Worm (Caenorhabditis elegans) whole organism, L1 larva: Measurements from ENCODE around the gene sod-1.
A peak's percentile ranks its signal among the peaks of the same experiment; 100 is the strongest.

Source experiments
- C04F5.9 ChIP-seq: sonication (generic microtip); optimal IDR thresholded peaks from 2 replicates; lab custom pipeline; 2016; ENCODE audit warnings: missing genetic modification characterization, missing compliant biosample characterization
- C34B4.2 ChIP-seq: sonication (generic microtip); optimal IDR thresholded peaks from 2 replicates; lab custom pipeline; 2017; ENCODE audit warnings: mild to moderate bottlenecking, missing genetic modification characterization, missing compliant biosample characterization
- aha-1 ChIP-seq: fragments of 150-350 bp; optimal IDR thresholded peaks from 2 replicates; lab custom pipeline; 2014; ENCODE audit warnings: missing biosample characterization, missing genetic modification characterization
- aly-2 ChIP-seq: fragments of 150-350 bp; optimal IDR thresholded peaks from 2 replicates; lab custom pipeline; 2014; ENCODE audit warnings: missing biosample characterization, missing genetic modification characterization
- ama-1 ChIP-seq: fragments of 150-350 bp; optimal IDR thresholded peaks from 2 replicates; lab custom pipeline; 2014
- ceh-63 ChIP-seq: fragments of 200-800 bp; sonication (Bioruptor generic); optimal IDR thresholded peaks from 2 replicates; lab custom pipeline; 2018; ENCODE audit warnings: mild to moderate bottlenecking, missing genetic modification characterization, missing compliant biosample characterization
- ceh-8 ChIP-seq: fragments of 200-800 bp; sonication (Bioruptor generic); optimal IDR thresholded peaks from 2 replicates; lab custom pipeline; 2018; ENCODE audit warnings: mild to moderate bottlenecking, missing genetic modification characterization, moderate library complexity, missing compliant biosample characterization
- ceh-82 ChIP-seq, 3 experiments: fragments of 150-350 bp in 1 of 3; sonication (generic microtip) in 2 of 3; optimal IDR thresholded peaks; 2 replicates each; lab custom pipeline; 2014 to 2017; ENCODE audit warnings: missing biosample characterization in 3 of 3, missing genetic modification characterization in 3 of 3
- ces-1 ChIP-seq: fragments of 150-350 bp; optimal IDR thresholded peaks from 2 replicates; lab custom pipeline; 2014; ENCODE audit warnings: missing biosample characterization, missing genetic modification reagents, missing genetic modification characterization
- efl-1 ChIP-seq, 4 experiments: fragments of 150-350 bp; optimal IDR thresholded peaks in 3 of 4; peaks in 1 of 4; 1 replicate in 1 of 4; 2 replicates in 3 of 4; lab custom pipeline; 2014; ENCODE audit warnings: missing biosample characterization in 2 of 4, missing genetic modification characterization in 2 of 4, missing genetic modification reagents in 2 of 4
- efl-3 ChIP-seq: fragments of 200-800 bp; sonication (Bioruptor generic); optimal IDR thresholded peaks from 2 replicates; lab custom pipeline; 2018; ENCODE audit warnings: mild to moderate bottlenecking, missing genetic modification characterization, missing compliant biosample characterization
- egl-27 ChIP-seq, 2 experiments: fragments of 150-350 bp in 1 of 2; sonication (generic microtip); optimal IDR thresholded peaks; 3 replicates each; lab custom pipeline; 2017 to 2018; ENCODE audit warnings: missing biosample characterization in 2 of 2, missing genetic modification characterization in 2 of 2, missing genetic modification reagents in 2 of 2
- elt-2 ChIP-seq: sonication (generic microtip); optimal IDR thresholded peaks from 2 replicates; lab custom pipeline; 2016; ENCODE audit warnings: missing genetic modification characterization, mild to moderate bottlenecking, inconsistent platforms, missing compliant biosample characterization, missing genetic modification reagents
- fkh-10 ChIP-seq: sonication (generic microtip); optimal IDR thresholded peaks from 2 replicates; lab custom pipeline; 2017; ENCODE audit warnings: missing biosample characterization, missing genetic modification reagents, missing genetic modification characterization
- fkh-8 ChIP-seq: sonication (generic microtip); optimal IDR thresholded peaks from 2 replicates; lab custom pipeline; 2016; ENCODE audit warnings: mild to moderate bottlenecking, missing genetic modification characterization, missing compliant biosample characterization
- grh-1 ChIP-seq: fragments of 200-800 bp; sonication (Bioruptor generic); IDR thresholded peaks from 2 replicates; pipeline ENCODE4 v1.3.6; 2022; ENCODE audit warnings: missing genetic modification reagents, missing genetic modification characterization, missing compliant biosample characterization
- hpl-2 ChIP-seq: fragments of 150-350 bp; optimal IDR thresholded peaks from 2 replicates; lab custom pipeline; 2014; ENCODE audit warnings: missing biosample characterization, missing genetic modification reagents, missing genetic modification characterization
- irx-1 ChIP-seq: sonication (generic microtip); optimal IDR thresholded peaks from 2 replicates; lab custom pipeline; 2016; ENCODE audit warnings: missing genetic modification characterization, missing compliant biosample characterization
- lin-13 ChIP-seq: fragments of 150-350 bp; optimal IDR thresholded peaks from 2 replicates; lab custom pipeline; 2014; ENCODE audit warnings: missing biosample characterization, missing genetic modification reagents, missing genetic modification characterization
- lin-15B ChIP-seq: fragments of 150-350 bp; sonication (generic microtip); optimal IDR thresholded peaks from 3 replicates; lab custom pipeline; 2014; ENCODE audit warnings: missing biosample characterization, missing genetic modification characterization
- lin-35 ChIP-seq, 2 experiments: fragments of 150-350 bp; optimal IDR thresholded peaks; 2 replicates each; lab custom pipeline; 2014; ENCODE audit warnings: missing biosample characterization in 2 of 2, missing genetic modification characterization in 2 of 2, missing genetic modification reagents in 2 of 2
- lsy-2 ChIP-seq, 2 experiments: fragments of 150-350 bp; optimal IDR thresholded peaks; 2 replicates each; lab custom pipeline; 2014; ENCODE audit warnings: missing biosample characterization in 2 of 2, missing genetic modification characterization in 2 of 2
- mab-9 ChIP-seq: fragments of 200-800 bp; sonication (Bioruptor generic); IDR thresholded peaks from 2 replicates; pipeline ENCODE4 v1.3.6; 2022; ENCODE audit warnings: missing genetic modification reagents, missing genetic modification characterization, missing compliant biosample characterization
- mef-2 ChIP-seq: fragments of 150-350 bp; optimal IDR thresholded peaks from 2 replicates; lab custom pipeline; 2014; ENCODE audit warnings: missing biosample characterization, missing genetic modification characterization
- nhr-11 ChIP-seq: fragments of 150-350 bp; optimal IDR thresholded peaks from 2 replicates; lab custom pipeline; 2014; ENCODE audit warnings: missing biosample characterization, missing genetic modification characterization
- nhr-12 ChIP-seq: sonication (generic microtip); optimal IDR thresholded peaks from 2 replicates; lab custom pipeline; 2017; ENCODE audit warnings: missing biosample characterization, missing genetic modification characterization
- nhr-20 ChIP-seq: sonication (generic microtip); optimal IDR thresholded peaks from 2 replicates; lab custom pipeline; 2016; ENCODE audit warnings: mild to moderate bottlenecking, missing genetic modification characterization, missing compliant biosample characterization
- nhr-28 ChIP-seq: fragments of 150-350 bp; optimal IDR thresholded peaks from 2 replicates; lab custom pipeline; 2014; ENCODE audit warnings: missing biosample characterization, missing genetic modification characterization
- nhr-47 ChIP-seq: sonication (generic microtip); optimal IDR thresholded peaks from 2 replicates; lab custom pipeline; 2016; ENCODE audit warnings: mild to moderate bottlenecking, missing genetic modification characterization, moderate library complexity, missing compliant biosample characterization
- nhr-71 ChIP-seq: sonication (generic microtip); optimal IDR thresholded peaks from 2 replicates; lab custom pipeline; 2016; ENCODE audit warnings: mild to moderate bottlenecking, missing genetic modification characterization, moderate library complexity, missing compliant biosample characterization
- nhr-77 ChIP-seq: fragments of 150-350 bp; optimal IDR thresholded peaks from 2 replicates; lab custom pipeline; 2014; ENCODE audit warnings: missing biosample characterization, missing genetic modification characterization
- nhr-84 ChIP-seq: sonication (generic microtip); optimal IDR thresholded peaks from 2 replicates; lab custom pipeline; 2017; ENCODE audit warnings: missing biosample characterization, missing genetic modification characterization
- nhr-85 ChIP-seq: sonication (generic microtip); peaks from one replicate; lab custom pipeline; 2016; ENCODE audit warnings: missing genetic modification characterization, inconsistent platforms, missing compliant biosample characterization
- nhr-90 ChIP-seq: sonication (generic microtip); optimal IDR thresholded peaks from 2 replicates; lab custom pipeline; 2016; ENCODE audit warnings: mild to moderate bottlenecking, missing genetic modification characterization, missing compliant biosample characterization; ENCODE audit not compliant: poor library complexity
- rnt-1 ChIP-seq: sonication (generic microtip); optimal IDR thresholded peaks from 2 replicates; lab custom pipeline; 2016; ENCODE audit warnings: mild to moderate bottlenecking, missing genetic modification characterization, moderate library complexity, missing compliant biosample characterization
- skn-1 ChIP-seq: fragments of 150-350 bp; optimal IDR thresholded peaks from 2 replicates; lab custom pipeline; 2014; ENCODE audit warnings: missing biosample characterization, missing genetic modification characterization
- snu-23 ChIP-seq: sonication (generic microtip); optimal IDR thresholded peaks from 2 replicates; lab custom pipeline; 2016; ENCODE audit warnings: missing genetic modification characterization, missing compliant biosample characterization
- sox-4 ChIP-seq: sonication (generic microtip); optimal IDR thresholded peaks from 2 replicates; lab custom pipeline; 2016; ENCODE audit warnings: missing genetic modification characterization, missing compliant biosample characterization
- sptf-1 ChIP-seq: fragments of 150-350 bp; optimal IDR thresholded peaks from 2 replicates; lab custom pipeline; 2014; ENCODE audit warnings: missing biosample characterization, missing genetic modification characterization
- swsn-7 ChIP-seq: sonication (generic microtip); optimal IDR thresholded peaks from 2 replicates; lab custom pipeline; 2016; ENCODE audit warnings: missing genetic modification characterization, missing compliant biosample characterization
- tbx-2 ChIP-seq: sonication (generic microtip); optimal IDR thresholded peaks from 2 replicates; lab custom pipeline; 2016; ENCODE audit warnings: missing genetic modification characterization, missing compliant biosample characterization
- tlp-1 ChIP-seq: fragments of 150-350 bp; optimal IDR thresholded peaks from 2 replicates; lab custom pipeline; 2014; ENCODE audit warnings: missing biosample characterization, missing genetic modification characterization
- unc-30 ChIP-seq: sonication (generic microtip); optimal IDR thresholded peaks from 2 replicates; lab custom pipeline; 2017; ENCODE audit warnings: missing biosample characterization, missing genetic modification characterization
- unc-62 ChIP-seq: fragments of 150-350 bp; optimal IDR thresholded peaks from 2 replicates; lab custom pipeline; 2014; ENCODE audit warnings: missing biosample characterization, missing genetic modification reagents, missing genetic modification characterization
- unc-86 ChIP-seq: sonication (generic microtip); optimal IDR thresholded peaks from 2 replicates; lab custom pipeline; 2016; ENCODE audit warnings: missing genetic modification characterization, missing compliant biosample characterization
- zag-1 ChIP-seq: fragments of 150-350 bp; optimal IDR thresholded peaks from 2 replicates; lab custom pipeline; 2014; ENCODE audit warnings: missing biosample characterization, missing genetic modification characterization
- zip-4 ChIP-seq: fragments of 200-800 bp; sonication (Bioruptor generic); optimal IDR thresholded peaks from 2 replicates; lab custom pipeline; 2018; ENCODE audit warnings: mild to moderate bottlenecking, missing genetic modification characterization, moderate library complexity, missing compliant biosample characterization
- ztf-4 ChIP-seq: fragments of 150-350 bp; optimal IDR thresholded peaks from 2 replicates; lab custom pipeline; 2014; ENCODE audit warnings: missing biosample characterization, missing genetic modification characterization

sod-1 gene

DNA sequence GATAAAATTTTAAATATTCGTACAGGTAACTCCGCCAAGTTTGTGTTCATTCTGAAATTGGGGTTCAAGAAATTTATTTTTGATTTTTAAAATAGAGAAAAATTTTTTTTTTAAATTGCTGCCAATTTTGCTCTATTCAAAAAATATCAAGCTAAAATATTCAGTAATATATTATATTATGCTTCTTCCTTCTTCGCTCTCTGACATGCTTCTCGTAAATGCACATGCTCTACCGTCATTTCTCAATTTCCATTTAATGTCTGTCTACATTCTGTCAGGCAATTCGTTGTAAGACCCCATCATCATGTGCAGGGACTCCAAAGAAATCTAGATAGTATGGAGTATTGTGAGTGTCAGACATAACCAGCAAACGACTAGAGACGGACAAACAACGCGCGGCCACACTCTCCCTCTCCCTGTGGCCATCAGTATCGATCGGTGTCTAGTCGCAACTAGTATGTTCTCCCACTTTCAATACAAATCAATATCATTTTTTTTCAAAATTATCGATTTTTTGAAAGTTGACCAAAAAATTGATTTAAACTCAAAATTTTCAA, 22.4 kb downstream of the sod-1 start, which contains the start of the genes malt-1 and ceh-38 (continued):
- peak; percentile 84 for TF ChIP-seq fkh-10 (GFP tag; lab: Kevin White, UChicago)
- TF ChIP-seq grh-1 (GFP tag; lab: Robert Waterston, UW) = peak; percentile 76
- TF ChIP-seq egl-27 (tag; optimal IDR thresholded peaks at IDR 0.05; lab: Kevin White, UChicago) = peak; percentile 65 to 82
- no peak for TF ChIP-seq sptf-1 (tag; lab: Kevin White, UChicago)
- TF ChIP-seq zag-1 = peak; percentile 96
- TF ChIP-seq ztf-4 (tag; lab: Kevin White, UChicago) = peak; percentile 94
- no peak for TF ChIP-seq tlp-1 (tag; lab: Kevin White, UChicago)
- peak; percentile 96 for TF ChIP-seq tbx-2
- peak; percentile 93 for TF ChIP-seq irx-1 (tag; lab: Kevin White, UChicago)
- no peak for TF ChIP-seq nhr-84 (tag; lab: Kevin White, UChicago)
- peak; percentile 76 for TF ChIP-seq sox-4 (tag; lab: Kevin White, UChicago)
- peak; percentile 71 for TF ChIP-seq ceh-8 (GFP tag; lab: Kevin White, UChicago)
- TF ChIP-seq unc-62 (GFP tag; lab: Kevin White, UChicago) = no peak
- TF ChIP-seq nhr-20 (tag; lab: Kevin White, UChicago) = peak; percentile 96
- TF ChIP-seq elt-2 (tag; lab: Kevin White, UChicago) = peak; percentile 86
- peak; percentile 98 for TF ChIP-seq nhr-71 (tag; lab: Kevin White, UChicago)
- no peak for TF ChIP-seq C34B4.2 (tag; lab: Kevin White, UChicago)
- peak; percentile 96 for TF ChIP-seq nhr-77 (tag; lab: Kevin White, UChicago)
- TF ChIP-seq ces-1 (GFP tag; lab: Kevin White, UChicago) = no peak
- peak; percentile 96 to 98 for TF ChIP-seq lsy-2 (tag; optimal IDR thresholded peaks at IDR 0.05; lab: Kevin White, UChicago)
- peak; percentile 95 for TF ChIP-seq swsn-7 (tag; lab: Kevin White, UChicago)
- TF ChIP-seq aha-1 (tag; lab: Kevin White, UChicago) = peak; percentile 85
- TF ChIP-seq nhr-12 (tag; lab: Kevin White, UChicago) = no peak
- peak; percentile 51 for TF ChIP-seq unc-30 (tag; lab: Kevin White, UChicago)
- TF ChIP-seq nhr-90 (tag; lab: Kevin White, UChicago) = peak; percentile 89
- peak; percentile 96 for TF ChIP-seq lin-13 (GFP tag; lab: Kevin White, UChicago)
- peak; percentile 97 for TF ChIP-seq nhr-85 (tag; lab: Kevin White, UChicago)
- peak; percentile 92 for TF ChIP-seq nhr-11 (tag; lab: Kevin White, UChicago)
- TF ChIP-seq hpl-2 (GFP tag; lab: Kevin White, UChicago) = peak; percentile 67
- peak; percentile 84 for TF ChIP-seq ceh-63 (GFP tag; lab: Kevin White, UChicago)
- TF ChIP-seq mab-9 (GFP tag; lab: Robert Waterston, UW) = peak; percentile 80
- peak; percentile 81 for TF ChIP-seq ama-1 (lab: Kevin White, UChicago)
- peak; percentile 71 for TF ChIP-seq aly-2
- TF ChIP-seq lin-35 (GFP tag; optimal IDR thresholded peaks at IDR 0.05; lab: Kevin White, UChicago) = peak; percentile 88 to 92
- peak; percentile 96 for TF ChIP-seq nhr-47 (tag; lab: Kevin White, UChicago)
- TF ChIP-seq mef-2 (tag; lab: Kevin White, UChicago) = peak; percentile 78
- no peak for TF ChIP-seq efl-3 (GFP tag; lab: Kevin White, UChicago)
- peak; percentile 66 for TF ChIP-seq zip-4 (GFP tag; lab: Kevin White, UChicago)
- TF ChIP-seq lin-15B (tag; lab: Kevin White, UChicago) = peak; percentile 74

DNA sequence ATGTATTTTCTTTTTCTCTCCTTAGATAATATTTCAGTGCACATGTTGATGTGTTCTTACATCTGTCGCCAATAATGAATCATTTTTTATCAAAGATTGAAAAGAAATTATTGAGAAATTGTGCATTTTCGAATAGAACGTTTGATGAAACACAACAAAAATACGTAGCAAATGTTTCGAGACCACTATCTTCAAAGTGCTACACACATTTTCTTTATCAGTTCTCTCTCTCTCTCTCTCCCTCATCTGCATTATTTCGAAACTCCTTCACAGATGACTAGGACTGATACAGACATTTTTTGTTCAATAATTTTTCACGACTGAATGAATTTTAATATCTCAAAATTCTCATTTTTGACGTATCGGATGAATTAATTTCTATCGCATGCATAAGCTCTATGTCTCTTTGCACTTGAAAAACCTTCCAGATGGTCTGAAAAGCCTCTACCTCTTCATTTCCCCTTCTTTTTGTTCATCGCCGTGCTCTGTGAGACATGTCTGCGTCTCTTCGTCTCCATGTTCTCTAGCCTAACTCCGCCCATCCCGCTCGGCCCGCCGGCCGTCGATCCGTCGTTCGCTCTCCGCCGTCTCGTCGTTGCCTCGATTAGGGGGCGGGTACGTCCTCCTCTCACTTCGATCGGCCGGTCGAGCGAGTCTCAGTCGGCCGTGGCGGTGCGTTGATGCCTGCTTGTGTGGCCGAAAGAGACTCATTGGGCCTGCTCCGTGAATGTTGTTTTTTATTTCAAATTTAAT, 30.2 kb downstream of the sod-1 start:
- peak in 2 of 3 experiments; percentile 11 to 56 for TF ChIP-seq ceh-82 (tag; optimal IDR thresholded peaks at IDR 0.05; lab: Kevin White, UChicago)
- no peak for TF ChIP-seq nhr-85 (tag; lab: Kevin White, UChicago)
- peak; percentile 52 for TF ChIP-seq nhr-47 (tag; lab: Kevin White, UChicago)
- no peak for TF ChIP-seq ztf-4 (tag; lab: Kevin White, UChicago)
- TF ChIP-seq C04F5.9 (tag; lab: Kevin White, UChicago) = peak; percentile 27
- TF ChIP-seq ceh-8 (GFP tag; lab: Kevin White, UChicago) = peak; percentile 61
- TF ChIP-seq nhr-71 (tag; lab: Kevin White, UChicago) = peak; percentile 9
- peak; percentile 18 for TF ChIP-seq elt-2 (tag; lab: Kevin White, UChicago)
- TF ChIP-seq lsy-2 (tag; optimal IDR thresholded peaks at IDR 0.05; lab: Kevin White, UChicago) = peak in 1 of 2 experiments; percentile 9
- no peak for TF ChIP-seq aly-2
- TF ChIP-seq efl-1 (optimal IDR thresholded peaks at IDR 0.05; lab: Kevin White, UChicago) = peak in 1 of 2 experiments; percentile 3
- TF ChIP-seq efl-1 (GFP tag; optimal IDR thresholded peaks at IDR 0.05 in 1 of 2; lab: Kevin White, UChicago) = peak in 1 of 2 experiments; percentile 79
- TF ChIP-seq rnt-1 (tag; lab: Kevin White, UChicago) = peak; percentile 23
- peak; percentile 25 for TF ChIP-seq tbx-2
- no peak for TF ChIP-seq zag-1
- TF ChIP-seq nhr-28 (tag; lab: Kevin White, UChicago) = no peak
- peak; percentile 39 for TF ChIP-seq skn-1
- TF ChIP-seq fkh-8 (tag; lab: Kevin White, UChicago) = peak; percentile 49
- TF ChIP-seq C34B4.2 (tag; lab: Kevin White, UChicago) = no peak
- TF ChIP-seq unc-86 (tag; lab: Kevin White, UChicago) = peak; percentile 35
- peak; percentile 8 for TF ChIP-seq snu-23 (GFP tag; lab: Kevin White, UChicago)
- TF ChIP-seq swsn-7 (tag; lab: Kevin White, UChicago) = peak; percentile 33
